Fruit fly (Drosophila melanogaster) whole organism, pupa: ENCODE data around the gene CG14205.

ENCODE experiments used
- CG10348 ChIP-seq: fragments of 200-800 bp; sonication (Bioruptor generic); IDR thresholded peaks from 2 replicates; pipeline ENCODE4 v1.3.6; 2022; ENCODE audit warnings: missing biosample characterization, missing genetic modification characterization
- CG12605 ChIP-seq: fragments of 200-800 bp; sonication (Bioruptor generic); IDR thresholded peaks from 2 replicates; pipeline ENCODE4 v1.3.6; 2022; ENCODE audit warnings: missing biosample characterization, missing genetic modification characterization
- CG13204 ChIP-seq: fragments of 200-800 bp; sonication (Bioruptor generic); optimal IDR thresholded peaks from 2 replicates; lab custom pipeline; 2018; ENCODE audit warnings: missing biosample characterization, mild to moderate bottlenecking, missing genetic modification characterization, moderate library complexity
- CG14655 ChIP-seq: fragments of 200-800 bp; sonication (Bioruptor generic); optimal IDR thresholded peaks from 3 replicates; lab custom pipeline; 2017; ENCODE audit warnings: mild to moderate bottlenecking, missing biosample characterization, missing genetic modification reagents, missing genetic modification characterization
- CG15710 ChIP-seq: fragments of 200-800 bp; sonication (Bioruptor generic); optimal IDR thresholded peaks from 2 replicates; lab custom pipeline; 2018; ENCODE audit warnings: missing biosample characterization, mild to moderate bottlenecking, missing genetic modification characterization, moderate library complexity
- CG17806 ChIP-seq: fragments of 200-800 bp; sonication (Bioruptor generic); optimal IDR thresholded peaks from 2 replicates; lab custom pipeline; 2018; ENCODE audit warnings: missing biosample characterization, mild to moderate bottlenecking, missing genetic modification characterization, moderate library complexity
- CG32121 ChIP-seq: fragments of 200-800 bp; sonication (Bioruptor generic); IDR thresholded peaks from 2 replicates; pipeline ENCODE4 v1.3.6; 2022; ENCODE audit warnings: missing biosample characterization, missing genetic modification characterization
- CG34367 ChIP-seq: fragments of 200-800 bp; sonication (Bioruptor generic); optimal IDR thresholded peaks from 2 replicates; lab custom pipeline; 2018; ENCODE audit warnings: missing biosample characterization, mild to moderate bottlenecking, missing genetic modification characterization
- CG4496 ChIP-seq: fragments of 200-800 bp; sonication (Bioruptor generic); IDR thresholded peaks from 3 replicates; pipeline ENCODE4 v1.3.6; 2022; ENCODE audit warnings: missing biosample characterization, missing genetic modification characterization
- CG8159 ChIP-seq: fragments of 200-800 bp; sonication (Bioruptor generic); optimal IDR thresholded peaks from 3 replicates; lab custom pipeline; 2018; ENCODE audit warnings: missing biosample characterization, mild to moderate bottlenecking, missing genetic modification characterization, moderate library complexity
- CG8301 ChIP-seq: fragments of 200-800 bp; sonication (Bioruptor generic); optimal IDR thresholded peaks from 2 replicates; lab custom pipeline; 2018; ENCODE audit warnings: missing biosample characterization, mild to moderate bottlenecking, missing genetic modification characterization
- CG9948 ChIP-seq: fragments of 200-800 bp; sonication (Bioruptor generic); optimal IDR thresholded peaks from 2 replicates; lab custom pipeline; 2018; ENCODE audit warnings: missing biosample characterization, mild to moderate bottlenecking, missing genetic modification characterization, moderate library complexity
- D1 ChIP-seq: fragments of 200-800 bp; sonication (Bioruptor generic); optimal IDR thresholded peaks from 2 replicates; lab custom pipeline; 2018; ENCODE audit warnings: missing biosample characterization, mild to moderate bottlenecking, missing genetic modification characterization, moderate library complexity
- EcR ChIP-seq: fragments of 200-800 bp; sonication (Bioruptor generic); optimal IDR thresholded peaks from 3 replicates; lab custom pipeline; 2019; ENCODE audit warnings: missing biosample characterization, missing genetic modification characterization, mild to moderate bottlenecking, moderate library complexity, missing genetic modification reagents
- Ets98B ChIP-seq: fragments of 200-800 bp; sonication (Bioruptor generic); IDR thresholded peaks from 2 replicates; pipeline ENCODE4 v1.3.6; 2022; ENCODE audit warnings: missing biosample characterization, missing genetic modification characterization
- Pif1A ChIP-seq: fragments of 200-800 bp; sonication (Bioruptor generic); optimal IDR thresholded peaks from 3 replicates; lab custom pipeline; 2016; ENCODE audit warnings: missing biosample characterization, missing genetic modification characterization
- Pif1B ChIP-seq: fragments of 200-800 bp; sonication (Bioruptor generic); optimal IDR thresholded peaks from 3 replicates; lab custom pipeline; 2016; ENCODE audit warnings: missing biosample characterization, missing genetic modification characterization
- Snoo ChIP-seq: fragments of 200-800 bp; sonication (Bioruptor generic); optimal IDR thresholded peaks from 3 replicates; lab custom pipeline; 2017; ENCODE audit warnings: missing biosample characterization, mild to moderate bottlenecking, missing genetic modification characterization, inconsistent platforms
- fd96Ca ChIP-seq: fragments of 200-800 bp; sonication (Bioruptor generic); IDR thresholded peaks from 3 replicates; pipeline ENCODE4 v1.3.6; 2022; ENCODE audit warnings: missing biosample characterization, missing genetic modification characterization
- gl ChIP-seq: fragments of 200-800 bp; sonication (Bioruptor generic); optimal IDR thresholded peaks from 2 replicates; lab custom pipeline; 2018; ENCODE audit warnings: missing biosample characterization, mild to moderate bottlenecking, missing genetic modification characterization
- rn ChIP-seq: fragments of 200-800 bp; sonication (Bioruptor generic); IDR thresholded peaks from 2 replicates; pipeline ENCODE4 v1.3.6; 2022; ENCODE audit warnings: missing biosample characterization, missing genetic modification characterization

The CG14205 gene

dm6 chrX:19581881-19582280 lies 10.5 kb upstream of the CG14205 start, which contains the start of gene CG14218:
Gene CG14218 (minus strand): TSS chrX:19581981.
- no peak for TF ChIP-seq Pif1B (GFP tag; lab: Kevin White, UChicago)
- no peak for TF ChIP-seq rn (GFP tag; lab: Robert Waterston, UW)
- TF ChIP-seq CG32121 (GFP tag; lab: Robert Waterston, UW), result no peak
- no peak for TF ChIP-seq gl (tag; lab: Kevin White, UChicago)
- no peak for TF ChIP-seq CG34367 (tag; lab: Kevin White, UChicago)
- TF ChIP-seq CG10348 (GFP tag; lab: Robert Waterston, UW), result no peak
- no peak for TF ChIP-seq CG12605 (GFP tag; lab: Robert Waterston, UW)
- TF ChIP-seq CG8159 (tag; lab: Kevin White, UChicago), result no peak
- TF ChIP-seq Snoo, result no peak
- no peak for TF ChIP-seq CG14655 (GFP tag; lab: Kevin White, UChicago)
- TF ChIP-seq Pif1A (GFP tag; lab: Kevin White, UChicago), result no peak
- no peak for TF ChIP-seq fd96Ca (GFP tag; lab: Robert Waterston, UW)
- no peak for TF ChIP-seq CG17806 (tag; lab: Kevin White, UChicago)
- TF ChIP-seq CG13204 (GFP tag; lab: Kevin White, UChicago), result no peak
- no peak for TF ChIP-seq CG8301 (tag; lab: Kevin White, UChicago)
- TF ChIP-seq EcR (GFP tag; lab: Kevin White, UChicago), result no peak
- no peak for TF ChIP-seq CG15710 (tag; lab: Kevin White, UChicago)

DNA sequence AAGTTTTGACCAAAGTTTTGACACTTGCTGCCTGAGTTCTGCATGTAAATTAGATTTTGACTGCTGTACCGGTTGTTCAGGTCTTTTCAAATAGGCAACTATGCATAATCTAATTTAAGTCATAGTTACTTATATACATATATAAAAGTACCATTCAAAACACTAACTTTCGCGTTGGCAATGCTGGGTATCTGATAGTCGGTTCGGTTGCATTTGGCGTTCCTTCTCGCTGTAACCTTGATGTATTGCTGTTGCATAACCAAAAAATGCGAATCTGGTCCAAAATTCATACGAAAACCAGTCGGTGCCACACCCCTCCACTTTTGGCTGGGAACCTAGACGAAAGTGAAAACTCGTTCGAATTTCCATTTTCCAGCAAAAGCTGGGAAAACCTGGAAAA lies 9.7 kb upstream of the CG14205 start:
- TF ChIP-seq Pif1A (GFP tag; lab: Kevin White, UChicago) (no peak), Snoo (no peak)

dm6 chrX:19583317-19583716 lies 9.1 kb upstream of the CG14205 start, which contains the start of gene CG14204:
Gene CG14204 (plus strand): TSS chrX:19583617.
- no peak for TF ChIP-seq Ets98B

DNA sequence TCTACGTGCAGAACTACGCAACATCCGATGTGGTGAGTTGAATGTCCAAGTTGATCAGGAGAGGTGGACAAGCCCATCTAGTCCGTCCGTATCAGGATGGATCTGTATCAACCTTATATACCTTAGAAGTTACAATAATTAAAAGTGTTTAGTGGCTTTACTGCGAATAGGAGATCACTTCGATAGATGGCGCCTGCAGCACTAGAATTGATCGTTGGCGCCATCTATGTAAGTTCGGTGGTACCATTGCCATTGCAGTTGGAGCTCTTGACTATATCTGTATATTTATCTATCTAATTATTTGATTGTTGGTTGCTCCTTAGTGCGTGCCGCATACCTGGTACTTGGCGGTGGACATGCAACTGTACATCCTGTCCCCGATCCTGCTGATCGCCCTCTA lies 7.3 kb upstream of the CG14205 start:
- TF ChIP-seq Pif1B (GFP tag; lab: Kevin White, UChicago) (no peak), CG8159 (tag; lab: Kevin White, UChicago) (no peak), rn (GFP tag; lab: Robert Waterston, UW) (no peak), CG4496 (GFP tag; lab: Robert Waterston, UW) (no peak), gl (tag; lab: Kevin White, UChicago) (no peak), EcR (GFP tag; lab: Kevin White, UChicago) (no peak), D1 (tag; lab: Kevin White, UChicago) (no peak), CG32121 (GFP tag; lab: Robert Waterston, UW) (no peak), Ets98B (no peak), CG13204 (GFP tag; lab: Kevin White, UChicago) (no peak), Snoo (no peak), CG8301 (tag; lab: Kevin White, UChicago) (no peak), fd96Ca (GFP tag; lab: Robert Waterston, UW) (no peak), CG34367 (tag; lab: Kevin White, UChicago) (no peak), CG14655 (GFP tag; lab: Kevin White, UChicago) (no peak), CG9948 (tag; lab: Kevin White, UChicago) (no peak), CG17806 (tag; lab: Kevin White, UChicago) (no peak)

- TF ChIP-seq CG10348 (GFP tag; lab: Robert Waterston, UW) (no peak), gl (tag; lab: Kevin White, UChicago) (no peak), EcR (GFP tag; lab: Kevin White, UChicago) (no peak), CG34367 (tag; lab: Kevin White, UChicago) (no peak), CG12605 (GFP tag; lab: Robert Waterston, UW) (no peak), Pif1B (GFP tag; lab: Kevin White, UChicago) (no peak), Snoo (no peak), CG14655 (GFP tag; lab: Kevin White, UChicago) (no peak)
These were observed 2.3 kb upstream of the CG14205 start, which contains the start of gene CG14219 for dm6 chrX:19590070-19590469. Gene CG14219 (minus strand): TSS chrX:19590170.

DNA sequence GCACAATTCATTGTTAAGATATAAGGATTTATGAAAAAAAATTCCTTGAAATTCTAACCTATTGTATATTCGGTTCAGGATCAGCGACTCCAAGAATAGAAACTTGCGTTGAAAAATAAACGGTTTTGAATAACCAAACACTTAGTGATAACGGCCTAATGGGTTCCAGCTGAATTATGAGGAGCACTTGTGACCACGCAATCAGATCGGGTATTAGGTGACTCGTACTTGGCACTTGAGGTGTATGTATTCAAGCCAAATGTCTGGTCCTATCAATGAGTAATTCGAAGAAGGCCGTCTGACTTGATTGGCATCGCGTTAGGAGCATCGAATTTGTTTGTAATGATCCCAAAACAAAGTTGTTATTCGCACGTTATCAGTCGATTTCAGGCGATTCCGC lies 1.8 kb upstream of the CG14205 start:
- no peak for TF ChIP-seq Pif1B (GFP tag; lab: Kevin White, UChicago)
- TF ChIP-seq Pif1A (GFP tag; lab: Kevin White, UChicago), result no peak
- no peak for TF ChIP-seq gl (tag; lab: Kevin White, UChicago)
- TF ChIP-seq CG8301 (tag; lab: Kevin White, UChicago), result no peak
- no peak for TF ChIP-seq CG4496 (GFP tag; lab: Robert Waterston, UW)
- no peak for TF ChIP-seq CG15710 (tag; lab: Kevin White, UChicago)
- TF ChIP-seq, all 21 proteins: peak for 0

DNA sequence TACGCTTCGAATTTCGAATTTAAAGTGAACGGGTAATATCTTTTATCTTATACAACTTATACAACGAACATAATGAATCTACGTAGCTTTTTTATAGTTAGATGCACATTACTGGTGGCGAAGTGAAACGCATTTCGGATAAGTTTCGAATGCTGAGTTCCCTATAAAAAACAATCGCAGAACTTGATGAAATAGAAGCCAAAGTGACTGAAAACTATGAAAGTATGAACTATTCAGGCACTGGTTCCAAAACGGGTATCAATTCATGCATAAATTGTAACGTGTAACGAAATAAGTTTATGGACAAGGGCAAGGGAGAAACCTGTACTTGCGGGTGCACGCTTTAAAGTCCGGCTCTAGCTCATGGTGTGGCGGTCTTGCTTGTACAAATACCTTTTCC lies 3.5 kb downstream of the CG14205 start:
- TF ChIP-seq CG8159 (tag; lab: Kevin White, UChicago), result no peak
